Fruit fly (Drosophila melanogaster) whole organism, prepupa: ENCODE results near the gene CG31674.

Experiments used
- CG10631 ChIP-seq: fragments of 200-800 bp; sonication (Bioruptor generic); optimal IDR thresholded peaks from 2 replicates; lab custom pipeline; 2016; ENCODE audit warnings: missing biosample characterization, missing genetic modification characterization
- CG10669 ChIP-seq: fragments of 200-800 bp; sonication (Bioruptor generic); optimal IDR thresholded peaks from 3 replicates; lab custom pipeline; 2018; ENCODE audit warnings: missing biosample characterization, mild to moderate bottlenecking, missing genetic modification characterization, moderate library complexity
- CG11762 ChIP-seq: fragments of 200-800 bp; sonication (Bioruptor generic); optimal IDR thresholded peaks from 3 replicates; lab custom pipeline; 2016; ENCODE audit warnings: missing biosample characterization, missing genetic modification characterization; ENCODE audit not compliant: insufficient read depth
- CG15336 ChIP-seq: fragments of 200-800 bp; sonication (Bioruptor generic); IDR thresholded peaks from 2 replicates; pipeline ENCODE4 v1.3.6; 2022; ENCODE audit warnings: missing biosample characterization, missing genetic modification characterization
- CG1621 ChIP-seq: fragments of 200-800 bp; sonication (Bioruptor generic); optimal IDR thresholded peaks from 3 replicates; lab custom pipeline; 2018; ENCODE audit warnings: missing biosample characterization, mild to moderate bottlenecking, missing genetic modification characterization
- CG3032 ChIP-seq: fragments of 200-800 bp; optimal IDR thresholded peaks from 2 replicates; lab custom pipeline; 2019; ENCODE audit warnings: missing biosample characterization, mild to moderate bottlenecking, missing genetic modification characterization, moderate library complexity
- CG31627 ChIP-seq: fragments of 200-800 bp; sonication (Bioruptor generic); optimal IDR thresholded peaks from 3 replicates; lab custom pipeline; 2016; ENCODE audit warnings: missing biosample characterization, missing genetic modification characterization
- CG32006 ChIP-seq: fragments of 200-800 bp; sonication (Bioruptor generic); optimal IDR thresholded peaks from 3 replicates; lab custom pipeline; 2017; ENCODE audit warnings: missing biosample characterization, mild to moderate bottlenecking, missing genetic modification characterization
- CG34406 ChIP-seq: fragments of 200-800 bp; sonication (Bioruptor generic); optimal IDR thresholded peaks from 3 replicates; lab custom pipeline; 2016; ENCODE audit warnings: missing biosample characterization, missing genetic modification characterization
- CG3919 ChIP-seq: fragments of 200-800 bp; sonication (Bioruptor generic); optimal IDR thresholded peaks from 3 replicates; lab custom pipeline; 2016; ENCODE audit warnings: missing biosample characterization, missing genetic modification characterization
- CG6276 ChIP-seq: fragments of 200-800 bp; sonication (Bioruptor generic); optimal IDR thresholded peaks from 2 replicates; lab custom pipeline; 2017; ENCODE audit warnings: missing biosample characterization, mild to moderate bottlenecking, missing genetic modification characterization
- CG6792 ChIP-seq: fragments of 200-800 bp; sonication (Bioruptor generic); optimal IDR thresholded peaks from 3 replicates; lab custom pipeline; 2016; ENCODE audit warnings: missing biosample characterization, missing genetic modification characterization
- CG6808 ChIP-seq: fragments of 200-800 bp; sonication (Bioruptor generic); optimal IDR thresholded peaks from 3 replicates; lab custom pipeline; 2017; ENCODE audit warnings: missing biosample characterization, missing genetic modification characterization, mild to moderate bottlenecking, moderate library complexity, missing genetic modification reagents
- CG6854 ChIP-seq: fragments of 200-800 bp; sonication (Bioruptor generic); optimal IDR thresholded peaks from 2 replicates; lab custom pipeline; 2017; ENCODE audit warnings: missing biosample characterization, mild to moderate bottlenecking, missing genetic modification characterization
- CG7368 ChIP-seq: fragments of 200-800 bp; sonication (Bioruptor generic); optimal IDR thresholded peaks from 3 replicates; lab custom pipeline; 2016; ENCODE audit warnings: missing biosample characterization, missing genetic modification characterization
- CG8119 ChIP-seq: fragments of 200-800 bp; sonication (Bioruptor generic); IDR thresholded peaks from 3 replicates; pipeline ENCODE4 v1.3.6; 2022; ENCODE audit warnings: missing biosample characterization, missing genetic modification characterization
- CG8319 ChIP-seq: fragments of 200-800 bp; sonication (Bioruptor generic); optimal IDR thresholded peaks from 3 replicates; lab custom pipeline; 2016; ENCODE audit warnings: missing biosample characterization, missing genetic modification characterization
- CG8632 ChIP-seq: fragments of 200-800 bp; sonication (Bioruptor generic); optimal IDR thresholded peaks from 3 replicates; lab custom pipeline; 2016; ENCODE audit warnings: missing biosample characterization, missing genetic modification characterization
- CG9139 ChIP-seq: fragments of 200-800 bp; sonication (Bioruptor generic); optimal IDR thresholded peaks from 3 replicates; lab custom pipeline; 2017; ENCODE audit warnings: missing biosample characterization, mild to moderate bottlenecking, missing genetic modification characterization
- Eip75B ChIP-seq: fragments of 200-800 bp; sonication (Bioruptor generic); optimal IDR thresholded peaks from 3 replicates; lab custom pipeline; 2016; ENCODE audit warnings: missing biosample characterization, missing genetic modification characterization
- Eip78C ChIP-seq: fragments of 200-800 bp; sonication (Bioruptor generic); peaks from one replicate; lab custom pipeline; 2016; ENCODE audit warnings: missing biosample characterization, missing genetic modification characterization
- Eip93F ChIP-seq: fragments of 200-800 bp; sonication (Bioruptor generic); optimal IDR thresholded peaks from 2 replicates; lab custom pipeline; 2016; ENCODE audit warnings: missing biosample characterization, mild to moderate bottlenecking, missing genetic modification characterization
- Ets21C ChIP-seq: fragments of 200-800 bp; sonication (Bioruptor generic); optimal IDR thresholded peaks from 3 replicates; lab custom pipeline; 2016; ENCODE audit warnings: missing biosample characterization, missing genetic modification characterization
- Ets96B ChIP-seq: fragments of 200-800 bp; optimal IDR thresholded peaks from 2 replicates; lab custom pipeline; 2019; ENCODE audit warnings: missing biosample characterization, mild to moderate bottlenecking, missing genetic modification characterization, moderate library complexity
- Gug ChIP-seq: fragments of 200-800 bp; sonication (Bioruptor generic); IDR thresholded peaks from 2 replicates; pipeline ENCODE4 v1.3.6; 2022; ENCODE audit warnings: missing biosample characterization, missing genetic modification characterization
- Hr38 ChIP-seq: sonication (Bioruptor generic); optimal IDR thresholded peaks from 2 replicates; lab custom pipeline; 2016; ENCODE audit warnings: missing biosample characterization, missing genetic modification characterization
- Hr39 ChIP-seq: fragments of 200-800 bp; sonication (Bioruptor generic); optimal IDR thresholded peaks from 2 replicates; lab custom pipeline; 2016; ENCODE audit warnings: missing biosample characterization, missing genetic modification characterization
- Hr4 ChIP-seq: fragments of 200-800 bp; sonication (Bioruptor generic); optimal IDR thresholded peaks from 3 replicates; lab custom pipeline; 2016; ENCODE audit warnings: missing biosample characterization, missing genetic modification characterization
- Lpt ChIP-seq: fragments of 200-800 bp; sonication (Bioruptor generic); optimal IDR thresholded peaks from 3 replicates; lab custom pipeline; 2016; ENCODE audit warnings: missing biosample characterization, missing genetic modification characterization
- Met ChIP-seq: fragments of 200-800 bp; sonication (Bioruptor generic); optimal IDR thresholded peaks from 3 replicates; lab custom pipeline; 2016; ENCODE audit warnings: missing biosample characterization, missing genetic modification characterization
- OdsH ChIP-seq: fragments of 200-800 bp; sonication (Bioruptor generic); optimal IDR thresholded peaks from 3 replicates; lab custom pipeline; 2016; ENCODE audit warnings: missing biosample characterization, missing genetic modification characterization
- Smox ChIP-seq: fragments of 200-800 bp; sonication (Bioruptor generic); optimal IDR thresholded peaks from 3 replicates; lab custom pipeline; 2016; ENCODE audit warnings: missing biosample characterization, missing genetic modification characterization
- Sox102F ChIP-seq: fragments of 200-800 bp; sonication (Bioruptor generic); optimal IDR thresholded peaks from 2 replicates; lab custom pipeline; 2016; ENCODE audit warnings: missing biosample characterization, mild to moderate bottlenecking, missing genetic modification characterization
- Sox14 ChIP-seq: fragments of 200-800 bp; sonication (Bioruptor generic); optimal IDR thresholded peaks from 3 replicates; lab custom pipeline; 2016; ENCODE audit warnings: missing biosample characterization, missing genetic modification characterization
- Sox15 ChIP-seq: fragments of 200-800 bp; sonication (Bioruptor generic); optimal IDR thresholded peaks from 3 replicates; lab custom pipeline; 2016; ENCODE audit warnings: missing biosample characterization, missing genetic modification characterization
- achi ChIP-seq: fragments of 200-800 bp; sonication (Bioruptor generic); optimal IDR thresholded peaks from 3 replicates; lab custom pipeline; 2016; ENCODE audit warnings: missing biosample characterization, missing genetic modification characterization
- acj6 ChIP-seq: fragments of 200-800 bp; sonication (Bioruptor generic); optimal IDR thresholded peaks from 3 replicates; lab custom pipeline; 2016; ENCODE audit warnings: missing biosample characterization, missing genetic modification characterization
- cyc ChIP-seq: fragments of 200-800 bp; sonication (Bioruptor generic); optimal IDR thresholded peaks from 3 replicates; lab custom pipeline; 2016; ENCODE audit warnings: missing biosample characterization, missing genetic modification characterization
- dac ChIP-seq: fragments of 200-800 bp; sonication (Bioruptor generic); optimal IDR thresholded peaks from 2 replicates; lab custom pipeline; 2017; ENCODE audit warnings: missing biosample characterization, mild to moderate bottlenecking, missing genetic modification characterization
- dsx ChIP-seq: fragments of 200-800 bp; optimal IDR thresholded peaks from 3 replicates; lab custom pipeline; 2019; ENCODE audit warnings: missing biosample characterization, mild to moderate bottlenecking, missing genetic modification characterization, moderate library complexity; ENCODE audit not compliant: poor library complexity, severe bottlenecking
- eg ChIP-seq: fragments of 200-800 bp; sonication (Bioruptor generic); IDR thresholded peaks from 3 replicates; pipeline ENCODE4 v1.3.6; 2022; ENCODE audit warnings: missing biosample characterization, missing genetic modification characterization
- esn ChIP-seq: fragments of 200-800 bp; sonication (Bioruptor generic); optimal IDR thresholded peaks from 2 replicates; lab custom pipeline; 2016; ENCODE audit warnings: missing biosample characterization, mild to moderate bottlenecking, missing genetic modification characterization, moderate library complexity
- fd59A ChIP-seq: fragments of 200-800 bp; sonication (Bioruptor generic); optimal IDR thresholded peaks from 2 replicates; lab custom pipeline; 2017; ENCODE audit warnings: missing biosample characterization, mild to moderate bottlenecking, missing genetic modification characterization, missing genetic modification reagents
- fd85E ChIP-seq: fragments of 200-800 bp; sonication (Bioruptor generic); optimal IDR thresholded peaks from 3 replicates; lab custom pipeline; 2016; ENCODE audit warnings: missing biosample characterization, missing genetic modification characterization
- fkh ChIP-seq: fragments of 200-800 bp; sonication (Bioruptor generic); optimal IDR thresholded peaks from 3 replicates; lab custom pipeline; 2017; ENCODE audit warnings: missing biosample characterization, mild to moderate bottlenecking, missing genetic modification characterization, moderate library complexity
- lz ChIP-seq: fragments of 200-800 bp; sonication (Bioruptor generic); optimal IDR thresholded peaks from 3 replicates; lab custom pipeline; 2016; ENCODE audit warnings: missing biosample characterization, missing genetic modification characterization
- salr ChIP-seq, 2 experiments: fragments of 200-800 bp; sonication (Bioruptor generic); optimal IDR thresholded peaks; 3 replicates each; lab custom pipeline; 2016 to 2018; ENCODE audit warnings: missing biosample characterization in 2 of 2, missing genetic modification characterization in 2 of 2, mild to moderate bottlenecking in 1 of 2
- spab ChIP-seq: fragments of 200-800 bp; sonication (Bioruptor generic); optimal IDR thresholded peaks from 2 replicates; lab custom pipeline; 2017; ENCODE audit warnings: missing biosample characterization, mild to moderate bottlenecking, missing genetic modification characterization, missing genetic modification reagents
- ss ChIP-seq, 2 experiments: fragments of 200-800 bp; sonication (Bioruptor generic); optimal IDR thresholded peaks; 2 replicates in 1 of 2; 3 replicates in 1 of 2; lab custom pipeline; 2017 to 2018; ENCODE audit warnings: mild to moderate bottlenecking in 2 of 2, missing biosample characterization in 2 of 2, missing genetic modification characterization in 2 of 2, moderate library complexity in 1 of 2
- topi ChIP-seq: fragments of 200-800 bp; sonication (Bioruptor generic); optimal IDR thresholded peaks from 3 replicates; lab custom pipeline; 2016; ENCODE audit warnings: missing biosample characterization, missing genetic modification characterization
- vri ChIP-seq: fragments of 200-800 bp; sonication (Bioruptor generic); optimal IDR thresholded peaks from 3 replicates; lab custom pipeline; 2016; ENCODE audit warnings: missing biosample characterization, mild to moderate bottlenecking, missing genetic modification characterization

The CG31674 gene

DNA sequence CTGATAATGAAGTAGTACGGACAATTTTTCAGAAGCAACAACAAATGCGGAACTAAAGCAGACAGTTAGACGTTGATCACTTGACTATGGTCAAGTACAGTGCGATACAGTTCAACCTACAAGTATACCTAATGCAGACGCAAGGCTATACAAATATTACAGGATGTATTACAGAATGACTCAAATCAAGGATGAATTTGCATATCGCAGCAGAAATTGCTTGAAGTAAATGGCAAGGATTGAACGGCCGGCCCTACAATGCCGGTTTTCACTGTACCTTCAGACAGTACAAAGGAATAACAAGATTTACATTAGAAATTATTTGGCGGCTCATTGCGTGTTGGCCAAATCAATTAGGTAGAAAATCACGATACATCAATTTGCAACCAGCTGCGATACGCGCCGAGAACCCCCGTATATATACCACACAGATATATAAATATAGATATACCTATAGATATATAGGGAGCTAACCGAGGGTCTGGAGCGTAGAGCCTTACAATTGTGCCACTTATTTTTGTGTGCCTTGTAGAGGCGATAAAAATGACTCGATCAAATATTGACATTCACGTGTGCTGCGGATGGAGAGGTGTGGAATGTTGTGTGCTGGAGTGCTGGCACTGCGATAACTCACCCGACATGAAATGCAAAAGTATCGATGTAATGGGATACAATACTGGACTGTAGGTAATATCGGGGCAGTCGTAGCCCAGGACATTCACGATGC is 50.5 kb downstream of the CG31674 start:
- no peak for TF ChIP-seq Ets21C (GFP tag; lab: Kevin White, UChicago)
- peak; percentile 48 for TF ChIP-seq CG9139
- TF ChIP-seq CG32006, result peak; percentile 22
- no peak for TF ChIP-seq salr (GFP tag; optimal IDR thresholded peaks at IDR 0.05; lab: Kevin White, UChicago)
- TF ChIP-seq Ets96B (tag; lab: Kevin White, UChicago), result no peak
- no peak for TF ChIP-seq CG7368 (GFP tag; lab: Kevin White, UChicago)
- TF ChIP-seq Lpt (GFP tag; lab: Kevin White, UChicago), result no peak
- TF ChIP-seq Eip78C (GFP tag; lab: Kevin White, UChicago), result peak; percentile 56
- TF ChIP-seq dac (GFP tag; lab: Kevin White, UChicago), result no peak
- TF ChIP-seq Met (GFP tag; lab: Kevin White, UChicago), result peak; percentile 4
- peak; percentile 47 for TF ChIP-seq CG6854 (GFP tag; lab: Kevin White, UChicago)
- TF ChIP-seq dsx (GFP tag; lab: Kevin White, UChicago), result no peak
- TF ChIP-seq topi (GFP tag; lab: Kevin White, UChicago), result no peak
- TF ChIP-seq fd85E, result no peak
- no peak for TF ChIP-seq CG10669
- TF ChIP-seq lz (GFP tag; lab: Kevin White, UChicago), result no peak
- TF ChIP-seq CG1621, result no peak
- TF ChIP-seq Hr4 (GFP tag; lab: Kevin White, UChicago), result peak; percentile 45
- TF ChIP-seq Gug, result no peak
- TF ChIP-seq Sox14 (GFP tag; lab: Kevin White, UChicago), result no peak
- peak; percentile 32 for TF ChIP-seq spab
- TF ChIP-seq CG3032, result no peak
- no peak for TF ChIP-seq CG34406 (GFP tag; lab: Kevin White, UChicago)
- no peak for TF ChIP-seq esn (GFP tag; lab: Kevin White, UChicago)
- no peak for TF ChIP-seq CG11762 (GFP tag; lab: Kevin White, UChicago)
- no peak for TF ChIP-seq CG10631 (GFP tag; lab: Kevin White, UChicago)
- peak; percentile 37; the same call in 1 of the 2 replicates for TF ChIP-seq CG15336 (GFP tag; lab: Robert Waterston, UW)
- TF ChIP-seq eg (GFP tag; lab: Robert Waterston, UW), result peak; percentile 59
- peak; percentile 33 for TF ChIP-seq CG6808
- TF ChIP-seq achi, result no peak
- TF ChIP-seq CG8119 (GFP tag; lab: Robert Waterston, UW), result no peak
- TF ChIP-seq CG6792 (GFP tag; lab: Kevin White, UChicago), result no peak
- TF ChIP-seq Hr38 (GFP tag; lab: Kevin White, UChicago), result no peak
- TF ChIP-seq CG31627 (GFP tag; lab: Kevin White, UChicago), result no peak
- TF ChIP-seq acj6, result no peak
- TF ChIP-seq Hr39, result peak; percentile 6
- TF ChIP-seq Sox102F (GFP tag; lab: Kevin White, UChicago), result no peak
- no peak for TF ChIP-seq Sox15
- TF ChIP-seq ss (GFP tag; optimal IDR thresholded peaks at IDR 0.05; lab: Kevin White, UChicago), result peak; percentile 6 to 56
- peak; percentile 10 for TF ChIP-seq OdsH (GFP tag; lab: Kevin White, UChicago)
- TF ChIP-seq CG3919, result peak; percentile 19
- TF ChIP-seq CG6276 (GFP tag; lab: Kevin White, UChicago), result no peak
- TF ChIP-seq Eip93F (GFP tag; lab: Kevin White, UChicago), result no peak
- TF ChIP-seq fkh (GFP tag; lab: Kevin White, UChicago), result peak; percentile 77
- no peak for TF ChIP-seq Eip75B (GFP tag; lab: Kevin White, UChicago)
- TF ChIP-seq CG8632, result peak; percentile 9
- no peak for TF ChIP-seq cyc (GFP tag; lab: Kevin White, UChicago)
- no peak for TF ChIP-seq CG8319 (GFP tag; lab: Kevin White, UChicago)
- no peak for TF ChIP-seq fd59A (GFP tag; lab: Kevin White, UChicago)
- TF ChIP-seq Smox (GFP tag; lab: Kevin White, UChicago), result no peak
- peak; percentile 52 for TF ChIP-seq vri (GFP tag; lab: Kevin White, UChicago)
